Worm (Caenorhabditis elegans) whole organism, L3 larva: ENCODE data around the gene smex-1.

Experiments
- elt-3 ChIP-seq, 3 experiments: fragments of 150-350 bp in 1 of 3; sonication (generic microtip) in 2 of 3; optimal IDR thresholded peaks; 2 replicates in 2 of 3; 4 replicates in 1 of 3; lab custom pipeline; 2014 to 2017; ENCODE audit warnings: missing biosample characterization in 3 of 3, missing genetic modification characterization in 3 of 3
- fkh-10 ChIP-seq: sonication (generic microtip); optimal IDR thresholded peaks from 2 replicates; lab custom pipeline; 2017; ENCODE audit warnings: missing biosample characterization, missing genetic modification reagents, missing genetic modification characterization
- lin-39 ChIP-seq: fragments of 150-350 bp; optimal IDR thresholded peaks from 2 replicates; lab custom pipeline; 2018; ENCODE audit warnings: missing biosample characterization, missing genetic modification reagents, missing genetic modification characterization
- nhr-237 ChIP-seq: fragments of 150-350 bp; optimal IDR thresholded peaks from 2 replicates; lab custom pipeline; 2014; ENCODE audit warnings: missing biosample characterization, missing genetic modification characterization
- snpc-4 ChIP-seq: fragments of 150-350 bp; optimal IDR thresholded peaks from 2 replicates; lab custom pipeline; 2014; ENCODE audit warnings: missing biosample characterization, missing genetic modification characterization
- tbx-2 ChIP-seq: sonication (generic microtip); optimal IDR thresholded peaks from 2 replicates; lab custom pipeline; 2016; ENCODE audit warnings: mild to moderate bottlenecking, missing genetic modification characterization, missing compliant biosample characterization
- unc-62 ChIP-seq: fragments of 150-350 bp; sonication (generic microtip); optimal IDR thresholded peaks from 4 replicates; lab custom pipeline; 2014; ENCODE audit warnings: missing biosample characterization, missing genetic modification reagents, missing genetic modification characterization
- zag-1 ChIP-seq: fragments of 150-350 bp; optimal IDR thresholded peaks from 2 replicates; lab custom pipeline; 2014; ENCODE audit warnings: missing biosample characterization, missing genetic modification characterization

DNA sequence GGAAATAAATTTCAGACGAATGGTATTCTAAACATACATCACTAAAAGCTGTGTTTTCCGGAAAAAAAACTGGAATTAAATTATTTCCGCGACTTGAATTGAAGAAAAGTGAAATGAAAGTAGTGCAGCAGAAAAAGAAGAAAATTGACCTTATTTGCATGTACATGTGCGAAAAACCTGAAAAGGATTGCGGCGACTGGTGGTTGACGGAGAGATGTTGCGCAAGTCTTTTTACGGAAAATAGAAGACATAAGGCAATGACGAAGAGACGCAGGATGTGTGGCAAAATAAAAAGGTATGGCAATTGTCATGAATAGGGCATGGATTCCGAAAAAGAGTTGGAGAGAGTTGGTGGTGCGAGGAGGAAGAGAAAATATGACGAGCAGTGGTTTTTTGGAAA lies 40.8 kb downstream of the smex-1 start:
- no peak for TF ChIP-seq fkh-10
- no peak for TF ChIP-seq tbx-2 (tag; lab: Kevin White, UChicago)
- no peak for TF ChIP-seq nhr-237 (tag; lab: Kevin White, UChicago)
- TF ChIP-seq zag-1 (tag; lab: Kevin White, UChicago) = no peak
- TF ChIP-seq snpc-4 (tag; lab: Kevin White, UChicago) = no peak
- TF ChIP-seq unc-62 (GFP tag; lab: Kevin White, UChicago) = no peak
- no peak for TF ChIP-seq elt-3 (tag; optimal IDR thresholded peaks at IDR 0.05; lab: Kevin White, UChicago)
- no peak for TF ChIP-seq lin-39 (tag; lab: Kevin White, UChicago)
